Worm (Caenorhabditis elegans): ENCODE measurements around the gene M03D4.3.

The M03D4.3 gene

DNA sequence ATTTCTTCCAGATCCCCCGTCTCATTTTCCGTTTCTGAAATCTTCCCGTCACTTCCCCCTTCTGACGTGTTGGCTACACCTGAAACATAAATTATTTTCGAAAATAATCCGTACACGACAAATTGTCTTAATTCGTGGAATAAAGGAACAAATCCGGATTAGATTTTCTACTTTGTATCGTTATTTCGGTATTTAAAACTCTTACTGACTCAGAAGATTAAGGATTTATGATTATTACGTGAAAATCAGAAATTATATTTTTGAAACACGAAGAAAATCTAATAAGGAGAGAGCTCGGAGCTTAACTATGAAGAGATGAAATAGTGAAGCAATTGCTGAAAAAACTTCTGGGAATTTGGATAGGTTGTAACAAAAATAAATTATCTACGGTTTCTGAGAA, 37.2 kb upstream of the M03D4.3 start:
- TF ChIP-seq dve-1 (tag; optimal IDR thresholded peaks at IDR 0.05) (no peak), elt-4 (tag; optimal IDR thresholded peaks at IDR 0.05) (no peak), sox-4 (tag; optimal IDR thresholded peaks at IDR 0.05) (no peak), ahr-1 (tag; optimal IDR thresholded peaks at IDR 0.05) (no peak), unc-42 (tag; optimal IDR thresholded peaks at IDR 0.05) (no peak), T23F11.4 (GFP tag; optimal IDR thresholded peaks at IDR 0.05) (no peak), F13H6.1 (tag; optimal IDR thresholded peaks at IDR 0.05) (no peak), dmd-4 (tag; optimal IDR thresholded peaks at IDR 0.05; ENCODE audit: borderline replicate concordance) (no peak), nfya-1 (tag; optimal IDR thresholded peaks at IDR 0.05) (no peak), ama-1 (optimal IDR thresholded peaks at IDR 0.05) (no peak), ceh-9 (tag; optimal IDR thresholded peaks at IDR 0.05) (no peak), ets-4 (tag; optimal IDR thresholded peaks at IDR 0.05) (no peak), hlh-13 (GFP tag; optimal IDR thresholded peaks at IDR 0.05) (no peak), Y22D7AL.16 (tag; optimal IDR thresholded peaks at IDR 0.05) (no peak)

DNA sequence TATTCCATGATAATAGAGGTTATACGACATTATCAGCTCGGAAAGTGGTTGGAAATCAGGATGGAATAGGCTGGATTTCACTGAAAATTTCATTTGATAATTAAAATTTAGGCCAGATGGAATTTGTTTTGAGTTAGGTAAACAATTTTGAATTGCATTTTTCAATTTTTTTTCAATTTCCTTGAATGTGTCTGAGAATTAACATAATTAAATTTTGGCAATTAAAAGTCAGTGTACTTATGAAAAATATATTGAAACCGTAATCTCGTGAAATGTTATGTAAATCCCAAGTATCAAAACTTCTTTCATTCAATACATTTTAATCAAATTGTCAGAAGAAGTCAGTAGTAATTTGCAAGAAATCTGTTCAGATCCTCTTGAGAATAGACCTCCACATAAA, 33.8 kb upstream of the M03D4.3 start:
- TF ChIP-seq npax-4 (tag; optimal IDR thresholded peaks at IDR 0.05) (no peak), pat-9 (tag; optimal IDR thresholded peaks at IDR 0.05) (no peak), hlh-15 (tag; optimal IDR thresholded peaks at IDR 0.05) (no peak), ceh-34 (tag; optimal IDR thresholded peaks at IDR 0.05) (no peak), nhr-232 (tag; optimal IDR thresholded peaks at IDR 0.05) (no peak), ceh-22 (tag; optimal IDR thresholded peaks at IDR 0.05) (no peak), ahr-1 (tag; optimal IDR thresholded peaks at IDR 0.05) (no peak), unc-55 (GFP tag; optimal IDR thresholded peaks at IDR 0.05) (no peak), tbx-2 (tag; optimal IDR thresholded peaks at IDR 0.05) (no peak), pha-4 (tag; optimal IDR thresholded peaks at IDR 0.05) (no peak), fkh-6 (tag; optimal IDR thresholded peaks at IDR 0.05) (no peak), eyg-1 (tag; optimal IDR thresholded peaks at IDR 0.05) (no peak), tbx-7 (tag; optimal IDR thresholded peaks at IDR 0.05) (no peak), nhr-11 (tag; optimal IDR thresholded peaks at IDR 0.05) (no peak), ceh-45 (GFP tag; IDR thresholded peaks at IDR 0.05) (no peak), ceh-6 (GFP tag; optimal IDR thresholded peaks at IDR 0.05) (no peak), dve-1 (tag; optimal IDR thresholded peaks at IDR 0.05) (no peak), unc-42 (tag; optimal IDR thresholded peaks at IDR 0.05) (no peak), K02D7.2 (tag; optimal IDR thresholded peaks at IDR 0.05) (no peak)

DNA sequence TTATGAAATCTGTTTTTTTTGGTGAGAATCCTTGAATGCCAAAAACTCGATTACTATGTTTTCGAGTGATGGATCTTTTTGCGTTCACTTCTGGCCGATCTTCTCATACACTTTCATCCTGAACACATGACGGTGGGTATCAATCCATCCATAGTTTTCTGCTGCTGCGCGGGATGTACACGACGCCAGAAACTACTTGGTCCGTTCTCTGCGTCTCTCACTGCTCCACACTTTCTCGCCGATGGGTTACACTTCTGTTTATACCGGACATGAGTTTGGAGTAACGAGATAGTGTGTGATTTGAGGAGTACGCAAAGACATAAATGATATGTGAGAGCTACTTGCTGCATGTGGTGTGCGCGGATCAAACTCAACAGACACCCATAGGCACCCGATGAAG, 28.5 kb upstream of the M03D4.3 start:
- TF ChIP-seq unc-55 (GFP tag; optimal IDR thresholded peaks at IDR 0.05) (peak; percentile 46), hlh-13 (GFP tag; optimal IDR thresholded peaks at IDR 0.05) (no peak), hlh-30 (tag; optimal IDR thresholded peaks at IDR 0.05; ENCODE audit: insufficient read depth) (peak; percentile 35), pha-4 (tag; optimal IDR thresholded peaks at IDR 0.05) (no peak), tbx-7 (tag; optimal IDR thresholded peaks at IDR 0.05) (no peak), sox-4 (tag; optimal IDR thresholded peaks at IDR 0.05) (no peak)

DNA sequence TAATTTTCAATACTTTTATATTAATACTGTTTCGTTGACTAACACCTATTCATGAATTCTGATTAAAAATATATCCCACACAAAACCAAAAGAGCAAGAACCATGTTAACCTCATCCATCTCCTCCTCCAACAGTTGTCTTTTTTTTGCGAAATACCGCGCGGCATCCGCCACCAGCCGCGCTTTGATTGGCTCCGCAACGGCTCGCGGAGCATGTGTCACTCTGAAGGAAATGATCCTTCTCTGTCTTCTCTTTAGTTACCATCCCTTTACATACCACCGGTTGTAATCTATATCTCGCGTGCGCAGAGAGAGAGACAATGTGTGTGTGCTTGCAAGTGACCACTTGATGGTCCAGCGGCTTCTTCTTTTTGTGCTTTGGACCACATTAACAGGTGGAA, 23.4 kb upstream of the M03D4.3 start:
- TF ChIP-seq lim-6 (tag; optimal IDR thresholded peaks at IDR 0.05) (no peak), unc-55 (GFP tag; optimal IDR thresholded peaks at IDR 0.05) (peak; percentile 45), nfya-1 (tag; optimal IDR thresholded peaks at IDR 0.05) (peak; percentile 60), ceh-14 (tag; optimal IDR thresholded peaks at IDR 0.05) (no peak)

DNA sequence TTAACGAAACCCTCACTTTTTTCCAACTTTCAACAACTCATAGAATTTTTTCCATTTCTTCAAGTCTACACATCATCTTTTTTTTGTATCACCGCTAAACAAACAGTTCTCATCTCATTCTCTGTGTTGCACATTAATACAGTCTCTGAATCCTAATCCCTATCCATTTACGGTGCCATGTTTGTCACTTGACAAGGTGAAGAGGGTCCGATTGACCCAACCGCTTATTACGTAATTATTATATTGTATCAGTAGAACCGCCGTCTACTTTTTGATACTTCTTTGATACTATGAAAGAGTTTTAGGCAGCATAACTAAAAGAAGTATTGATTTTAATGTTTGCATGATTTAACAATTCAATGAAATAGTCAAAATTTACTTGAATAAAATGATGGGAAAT, 22.4 kb upstream of the M03D4.3 start:
- TF ChIP-seq unc-3 (GFP tag; conservative IDR thresholded peaks at IDR 0.05) (no peak), unc-3 (tag; optimal IDR thresholded peaks at IDR 0.05) (no peak), pros-1 (tag; optimal IDR thresholded peaks at IDR 0.05) (no peak), C08G9.2 (tag; optimal IDR thresholded peaks at IDR 0.05) (no peak), hlh-15 (tag; optimal IDR thresholded peaks at IDR 0.05) (no peak), K02D7.2 (tag; optimal IDR thresholded peaks at IDR 0.05) (no peak), ttx-3 (tag; optimal IDR thresholded peaks at IDR 0.05) (no peak), lim-6 (tag; optimal IDR thresholded peaks at IDR 0.05) (no peak), ceh-31 (tag; optimal IDR thresholded peaks at IDR 0.05) (no peak), che-1 (tag; optimal IDR thresholded peaks at IDR 0.05) (no peak), madf-2 (tag; optimal IDR thresholded peaks at IDR 0.05) (no peak)
